Worm (Caenorhabditis elegans) whole organism, young adult: Measurements from ENCODE around the gene cysl-1.

Experiments used
- B0336.3 ChIP-seq: fragments of 200-800 bp; sonication (Bioruptor generic); IDR thresholded peaks from 2 replicates; pipeline ENCODE4 v1.3.6; 2022; ENCODE audit warnings: missing genetic modification characterization, missing compliant biosample characterization
- D2030.7 ChIP-seq: fragments of 200-800 bp; sonication (Bioruptor generic); IDR thresholded peaks from 2 replicates; pipeline ENCODE4 v1.3.6; 2022; ENCODE audit warnings: missing genetic modification reagents, missing genetic modification characterization, missing compliant biosample characterization
- F39B2.1 ChIP-seq: fragments of 200-800 bp; sonication (Bioruptor generic); IDR thresholded peaks from 2 replicates; pipeline ENCODE4 v1.3.6; 2022; ENCODE audit warnings: missing genetic modification reagents, missing genetic modification characterization, missing compliant biosample characterization
- F52B5.7 ChIP-seq: sonication (generic microtip); optimal IDR thresholded peaks from 2 replicates; lab custom pipeline; 2016; ENCODE audit warnings: mild to moderate bottlenecking, missing genetic modification characterization, missing compliant biosample characterization
- F57C9.4 ChIP-seq: sonication (generic microtip); optimal IDR thresholded peaks from 2 replicates; lab custom pipeline; 2017; ENCODE audit warnings: mild to moderate bottlenecking, missing genetic modification characterization, missing compliant biosample characterization
- Y53G8AR.9 ChIP-seq: fragments of 200-800 bp; sonication (Bioruptor generic); conservative IDR thresholded peaks from 2 replicates; pipeline ENCODE4 v1.3.6; 2022; ENCODE audit warnings: missing genetic modification reagents, missing genetic modification characterization, missing compliant biosample characterization
- Y79H2A.3 ChIP-seq: fragments of 200-800 bp; sonication (Bioruptor generic); conservative IDR thresholded peaks from 2 replicates; pipeline ENCODE4 v1.3.6; 2022; ENCODE audit warnings: missing genetic modification reagents, missing genetic modification characterization, missing compliant biosample characterization
- ZK185.1 ChIP-seq: sonication (generic microtip); optimal IDR thresholded peaks from 2 replicates; lab custom pipeline; 2016; ENCODE audit warnings: mild to moderate bottlenecking, missing genetic modification characterization, missing compliant biosample characterization; ENCODE audit not compliant: poor library complexity, severe bottlenecking
- akir-1 ChIP-seq: fragments of 200-800 bp; sonication (Bioruptor generic); optimal IDR thresholded peaks from 2 replicates; lab custom pipeline; 2018; ENCODE audit warnings: mild to moderate bottlenecking, missing genetic modification characterization, moderate library complexity, missing compliant biosample characterization
- athp-1 ChIP-seq: sonication (generic microtip); optimal IDR thresholded peaks from 2 replicates; lab custom pipeline; 2017; ENCODE audit warnings: mild to moderate bottlenecking, missing genetic modification characterization, missing compliant biosample characterization
- attf-3 ChIP-seq: fragments of 200-800 bp; sonication (Bioruptor generic); conservative IDR thresholded peaks from 2 replicates; pipeline ENCODE4 v1.3.6; 2022; ENCODE audit warnings: missing genetic modification reagents, missing genetic modification characterization, missing compliant biosample characterization
- attf-6 ChIP-seq: fragments of 200-800 bp; sonication (Bioruptor generic); IDR thresholded peaks from 2 replicates; pipeline ENCODE4 v1.3.6; 2022; ENCODE audit warnings: missing genetic modification reagents, missing genetic modification characterization, missing compliant biosample characterization
- bed-1 ChIP-seq: fragments of 200-800 bp; sonication (Bioruptor generic); IDR thresholded peaks from 2 replicates; pipeline ENCODE4 v1.3.6; 2022; ENCODE audit warnings: missing genetic modification reagents, missing genetic modification characterization, missing compliant biosample characterization
- ccch-3 ChIP-seq: fragments of 200-800 bp; sonication (Bioruptor generic); optimal IDR thresholded peaks from 2 replicates; lab custom pipeline; 2018; ENCODE audit warnings: mild to moderate bottlenecking, missing genetic modification characterization, missing compliant biosample characterization
- ceh-27 ChIP-seq: fragments of 200-800 bp; sonication (Bioruptor generic); optimal IDR thresholded peaks from 2 replicates; lab custom pipeline; 2018; ENCODE audit warnings: mild to moderate bottlenecking, missing genetic modification characterization, moderate library complexity, missing compliant biosample characterization
- ceh-79 ChIP-seq: sonication (generic microtip); optimal IDR thresholded peaks from 2 replicates; lab custom pipeline; 2017; ENCODE audit warnings: mild to moderate bottlenecking, missing genetic modification characterization, missing compliant biosample characterization
- chd-7 ChIP-seq: sonication (generic microtip); optimal IDR thresholded peaks from 2 replicates; lab custom pipeline; 2016; ENCODE audit warnings: mild to moderate bottlenecking, missing genetic modification characterization, moderate library complexity, missing compliant biosample characterization
- efl-1 ChIP-seq: fragments of 150-350 bp; optimal IDR thresholded peaks from 2 replicates; lab custom pipeline; 2014; ENCODE audit warnings: missing biosample characterization, missing genetic modification reagents, missing genetic modification characterization
- egrh-3 ChIP-seq: fragments of 200-800 bp; sonication (Bioruptor generic); IDR thresholded peaks from 2 replicates; pipeline ENCODE4 v1.3.6; 2022; ENCODE audit warnings: missing genetic modification reagents, missing genetic modification characterization, missing compliant biosample characterization
- ets-4 ChIP-seq: fragments of 200-800 bp; sonication (Bioruptor generic); optimal IDR thresholded peaks from 2 replicates; lab custom pipeline; 2018; ENCODE audit warnings: mild to moderate bottlenecking, missing genetic modification characterization, missing compliant biosample characterization
- gei-17 ChIP-seq: fragments of 200-800 bp; sonication (Bioruptor generic); optimal IDR thresholded peaks from 2 replicates; lab custom pipeline; 2018; ENCODE audit warnings: mild to moderate bottlenecking, missing genetic modification characterization, missing compliant biosample characterization
- hmg-1.2 ChIP-seq: fragments of 200-800 bp; sonication (Bioruptor generic); IDR thresholded peaks from 2 replicates; pipeline ENCODE4 v1.3.6; 2022; ENCODE audit warnings: missing genetic modification reagents, missing genetic modification characterization, missing compliant biosample characterization
- hmg-20 ChIP-seq: fragments of 200-800 bp; sonication (Bioruptor generic); IDR thresholded peaks from 2 replicates; pipeline ENCODE4 v1.3.6; 2022; ENCODE audit warnings: missing genetic modification reagents, missing genetic modification characterization, missing compliant biosample characterization
- hrde-1 ChIP-seq: sonication (generic microtip); optimal IDR thresholded peaks from 2 replicates; lab custom pipeline; 2016; ENCODE audit warnings: missing genetic modification characterization, mild to moderate bottlenecking, missing compliant biosample characterization, moderate library complexity, missing genotype, missing genetic modification reagents, borderline replicate concordance
- lin-26 ChIP-seq: fragments of 200-800 bp; sonication (Bioruptor generic); IDR thresholded peaks from 2 replicates; pipeline ENCODE4 v1.3.6; 2022; ENCODE audit warnings: missing genetic modification reagents, missing genetic modification characterization, missing compliant biosample characterization
- lin-40 ChIP-seq: sonication (generic microtip); optimal IDR thresholded peaks from 2 replicates; lab custom pipeline; 2016; ENCODE audit warnings: missing genetic modification characterization, mild to moderate bottlenecking, missing compliant biosample characterization, missing genotype, missing genetic modification reagents
- madf-10 ChIP-seq: sonication (generic microtip); optimal IDR thresholded peaks from 2 replicates; lab custom pipeline; 2016; ENCODE audit warnings: mild to moderate bottlenecking, missing genetic modification characterization, missing compliant biosample characterization
- madf-3 ChIP-seq: fragments of 200-800 bp; sonication (Bioruptor generic); IDR thresholded peaks from 2 replicates; pipeline ENCODE4 v1.3.6; 2022; ENCODE audit warnings: missing genetic modification reagents, missing genetic modification characterization, missing compliant biosample characterization
- mcd-1 ChIP-seq: fragments of 200-800 bp; sonication (Bioruptor generic); IDR thresholded peaks from 2 replicates; pipeline ENCODE4 v1.3.6; 2022; ENCODE audit warnings: missing genetic modification reagents, missing genetic modification characterization, missing compliant biosample characterization
- mel-28 ChIP-seq: sonication (generic microtip); optimal IDR thresholded peaks from 2 replicates; lab custom pipeline; 2016; ENCODE audit warnings: borderline replicate concordance, mild to moderate bottlenecking, missing genetic modification characterization, missing compliant biosample characterization
- nfya-1 ChIP-seq: sonication (generic microtip); optimal IDR thresholded peaks from 2 replicates; lab custom pipeline; 2017; ENCODE audit warnings: antibody characterized with exemption, missing compliant biosample characterization, missing genetic modification characterization, borderline replicate concordance; ENCODE audit not compliant: insufficient read depth
- nfyb-1 ChIP-seq: fragments of 200-800 bp; sonication (Bioruptor generic); IDR thresholded peaks from 2 replicates; pipeline ENCODE4 v1.3.6; 2022; ENCODE audit warnings: missing genetic modification reagents, missing genetic modification characterization, missing compliant biosample characterization
- nhr-120 ChIP-seq: fragments of 200-800 bp; sonication (Bioruptor generic); IDR thresholded peaks from 2 replicates; pipeline ENCODE4 v1.3.6; 2022; ENCODE audit warnings: missing genetic modification characterization, missing compliant biosample characterization
- nhr-27 ChIP-seq: fragments of 200-800 bp; sonication (Bioruptor generic); optimal IDR thresholded peaks from 2 replicates; lab custom pipeline; 2018; ENCODE audit warnings: mild to moderate bottlenecking, missing genetic modification characterization, moderate library complexity, missing compliant biosample characterization
- nhr-80 ChIP-seq: sonication (generic microtip); optimal IDR thresholded peaks from 2 replicates; lab custom pipeline; 2016; ENCODE audit warnings: missing genetic modification characterization, missing compliant biosample characterization
- sea-2 ChIP-seq: fragments of 200-800 bp; sonication (Bioruptor generic); IDR thresholded peaks from 2 replicates; pipeline ENCODE4 v1.3.6; 2022; ENCODE audit warnings: missing genetic modification characterization, missing compliant biosample characterization
- snpc-1.1 ChIP-seq: sonication (generic microtip); optimal IDR thresholded peaks from 2 replicates; lab custom pipeline; 2017; ENCODE audit warnings: missing genetic modification characterization, mild to moderate bottlenecking, missing compliant biosample characterization, antibody characterized with exemption, moderate library complexity, missing genotype, missing genetic modification reagents; ENCODE audit not compliant: insufficient read depth
- snpc-3.4 ChIP-seq: sonication (generic microtip); optimal IDR thresholded peaks from 2 replicates; lab custom pipeline; 2017; ENCODE audit warnings: missing genetic modification characterization, mild to moderate bottlenecking, missing compliant biosample characterization, antibody characterized with exemption, moderate library complexity, missing genotype, missing genetic modification reagents
- snpc-4 ChIP-seq, 5 experiments: fragments of 150-350 bp in 1 of 5; sonication (generic microtip) in 4 of 5; optimal IDR thresholded peaks; 2 replicates each; lab custom pipeline; 2014 to 2018; ENCODE audit warnings: missing genetic modification characterization in 5 of 5, missing biosample characterization in 3 of 5, antibody characterized with exemption in 2 of 5, mild to moderate bottlenecking in 2 of 5, missing compliant biosample characterization in 2 of 5, missing genotype in 2 of 5, moderate library complexity in 2 of 5, missing genetic modification reagents in 1 of 5
- somi-1 ChIP-seq: fragments of 200-800 bp; sonication (Bioruptor generic); optimal IDR thresholded peaks from 2 replicates; lab custom pipeline; 2018; ENCODE audit warnings: mild to moderate bottlenecking, missing genetic modification characterization, missing compliant biosample characterization
- unc-130 ChIP-seq: sonication (generic microtip); optimal IDR thresholded peaks from 2 replicates; lab custom pipeline; 2016; ENCODE audit warnings: missing genetic modification reagents, missing genetic modification characterization, missing compliant biosample characterization
- xnd-1 ChIP-seq: sonication (generic microtip); optimal IDR thresholded peaks from 2 replicates; lab custom pipeline; 2016; ENCODE audit warnings: missing genotype, missing genetic modification reagents, missing genetic modification characterization, missing compliant biosample characterization
- zim-3 ChIP-seq: sonication (generic microtip); optimal IDR thresholded peaks from 2 replicates; lab custom pipeline; 2017; ENCODE audit warnings: mild to moderate bottlenecking, missing genetic modification characterization, moderate library complexity, missing compliant biosample characterization
- ztf-18 ChIP-seq: sonication (generic microtip); optimal IDR thresholded peaks from 2 replicates; lab custom pipeline; 2016; ENCODE audit warnings: missing genotype, mild to moderate bottlenecking, missing genetic modification characterization, missing compliant biosample characterization
- ztf-28 ChIP-seq: fragments of 200-800 bp; sonication (Bioruptor generic); IDR thresholded peaks from 2 replicates; pipeline ENCODE4 v1.3.6; 2022; ENCODE audit warnings: missing genetic modification reagents, missing genetic modification characterization, missing compliant biosample characterization
- ztf-3 ChIP-seq: fragments of 200-800 bp; sonication (Bioruptor generic); optimal IDR thresholded peaks from 2 replicates; lab custom pipeline; 2018; ENCODE audit warnings: mild to moderate bottlenecking, missing genetic modification characterization, missing compliant biosample characterization
- ztf-6 ChIP-seq: fragments of 200-800 bp; sonication (Bioruptor generic); IDR thresholded peaks from 2 replicates; pipeline ENCODE4 v1.3.6; 2022; ENCODE audit warnings: missing genetic modification reagents, missing genetic modification characterization, missing compliant biosample characterization

The cysl-1 gene

ce11 chrX:9932226-9932773 lies 22.0 kb downstream of the cysl-1 start, which contains the start of gene tsp-21 (continued):
- TF ChIP-seq mel-28 (tag; lab: Kevin White, UChicago) = no peak
- TF ChIP-seq Y79H2A.3 (GFP tag; lab: Robert Waterston, UW) = no peak
- peak; percentile 71; the same call in 1 of the 2 replicates for TF ChIP-seq B0336.3
- peak; percentile 48 for TF ChIP-seq lin-26
- peak; percentile 90 for TF ChIP-seq nhr-80 (tag; lab: Kevin White, UChicago)
- no peak for TF ChIP-seq ztf-6 (GFP tag; lab: Robert Waterston, UW)
- TF ChIP-seq F52B5.7 (tag; lab: Kevin White, UChicago) = no peak
- peak; percentile 74 for TF ChIP-seq egrh-3 (GFP tag; lab: Robert Waterston, UW)
- TF ChIP-seq attf-3 (GFP tag; lab: Robert Waterston, UW) = no peak
- TF ChIP-seq hmg-20 (GFP tag; lab: Robert Waterston, UW) = no peak
- no peak for TF ChIP-seq snpc-1.1 (tag; lab: Kevin White, UChicago)
- peak; percentile 74; the same call in 1 of the 2 replicates for TF ChIP-seq hmg-1.2 (GFP tag; lab: Robert Waterston, UW)
- no peak for TF ChIP-seq athp-1 (tag; lab: Kevin White, UChicago)
- no peak for TF ChIP-seq snpc-3.4 (tag; lab: Kevin White, UChicago)
- TF ChIP-seq chd-7 (tag; lab: Kevin White, UChicago) = no peak
- no peak for TF ChIP-seq nfya-1 (tag; lab: Kevin White, UChicago)
- TF ChIP-seq nhr-120 = no peak
- TF ChIP-seq nhr-27 (tag; lab: Kevin White, UChicago) = no peak
- TF ChIP-seq D2030.7 = no peak
- TF ChIP-seq attf-6 (GFP tag; lab: Robert Waterston, UW) = no peak
- TF ChIP-seq F57C9.4 (tag; lab: Kevin White, UChicago) = no peak
- TF ChIP-seq ztf-28 = no peak
- no peak for TF ChIP-seq efl-1 (GFP tag; lab: Kevin White, UChicago)
- no peak for TF ChIP-seq sea-2 (GFP tag; lab: Robert Waterston, UW)
- TF ChIP-seq ztf-18 (tag; lab: Kevin White, UChicago) = no peak
- no peak for TF ChIP-seq unc-130 (GFP tag; lab: Kevin White, UChicago)
- peak; percentile 89 for TF ChIP-seq ceh-27
- peak; percentile 53; the same call in 1 of the 2 replicates for TF ChIP-seq mcd-1 (GFP tag; lab: Robert Waterston, UW)
- no peak for TF ChIP-seq ZK185.1
- no peak for TF ChIP-seq akir-1
- peak; percentile 77 for TF ChIP-seq gei-17 (GFP tag; lab: Kevin White, UChicago)
- TF ChIP-seq nfyb-1 = peak; percentile 53; the same call in 1 of the 2 replicates
- no peak for TF ChIP-seq ceh-79
- no peak for TF ChIP-seq xnd-1 (tag; lab: Kevin White, UChicago)
- peak; percentile 50 for TF ChIP-seq madf-10 (tag; lab: Kevin White, UChicago)
- no peak for TF ChIP-seq Y53G8AR.9
- no peak for TF ChIP-seq snpc-4 (GFP tag; optimal IDR thresholded peaks at IDR 0.05; lab: Kevin White, UChicago)
- peak in 3 of 4 experiments; percentile 8 to 47 (median 40) for TF ChIP-seq snpc-4 (tag; optimal IDR thresholded peaks at IDR 0.05; lab: Kevin White, UChicago)
- no peak for TF ChIP-seq madf-3 (GFP tag; lab: Robert Waterston, UW)
- peak; percentile 69 for TF ChIP-seq lin-40 (tag; lab: Kevin White, UChicago)
- no peak for TF ChIP-seq hrde-1 (tag; lab: Kevin White, UChicago)
- TF ChIP-seq ets-4 = peak; percentile 17
- peak; percentile 11 for TF ChIP-seq somi-1 (GFP tag; lab: Kevin White, UChicago)
- no peak for TF ChIP-seq zim-3
- no peak for TF ChIP-seq ccch-3 (GFP tag; lab: Kevin White, UChicago)
- no peak for TF ChIP-seq bed-1 (GFP tag; lab: Robert Waterston, UW)
- TF ChIP-seq F39B2.1 (GFP tag; lab: Robert Waterston, UW) = no peak
- TF ChIP-seq ztf-3 (GFP tag; lab: Kevin White, UChicago) = no peak
